Worm (Caenorhabditis elegans): Measurements from ENCODE around the gene Y42G9A.1.

- TF ChIP-seq F37D6.2 (tag; optimal IDR thresholded peaks at IDR 0.05) (peak; percentile 73), daf-12 (tag; optimal IDR thresholded peaks at IDR 0.05) (no peak), dmd-9 (GFP tag; IDR thresholded peaks at IDR 0.05) (0 out of 2 replicates have a peak, but pooled peaks have one; percentile 4), saeg-2 (GFP tag; IDR thresholded peaks at IDR 0.05) (0 out of 2 replicates have a peak, but pooled peaks have one; percentile 6), lin-29 (GFP tag; IDR thresholded peaks at IDR 0.05) (no peak), unc-62 (GFP tag; optimal IDR thresholded peaks at IDR 0.05 in 1 of 2) (peak in 1 of 2 experiments; percentile 90), unc-62 (tag; optimal IDR thresholded peaks at IDR 0.05) (no peak), nhr-11 (tag; optimal IDR thresholded peaks at IDR 0.05) (no peak), mep-1 (tag; optimal IDR thresholded peaks at IDR 0.05) (peak; percentile 79), hlh-11 (tag; optimal IDR thresholded peaks at IDR 0.05) (peak; percentile 61), unc-130 (GFP tag; optimal IDR thresholded peaks at IDR 0.05) (no peak), nhr-76 (tag; optimal IDR thresholded peaks at IDR 0.05) (no peak), nhr-25 (tag; optimal IDR thresholded peaks at IDR 0.05; ENCODE audit: borderline replicate concordance, insufficient read depth) (no peak)
Observed at ce11 chrIII:6137431-6137830, 12.3 kb upstream of the Y42G9A.1 start.

Data from whole organism, L4 larva.